Worm (Caenorhabditis elegans) whole organism, L3 larva: Measurements from ENCODE around the gene B0554.1.

ENCODE experiments used
- lin-15B ChIP-seq: fragments of 150-350 bp; optimal IDR thresholded peaks from 2 replicates; lab custom pipeline; 2014; ENCODE audit warnings: missing biosample characterization, missing genetic modification characterization
- mdl-1 ChIP-seq: fragments of 150-350 bp; optimal IDR thresholded peaks from 2 replicates; lab custom pipeline; 2014; ENCODE audit warnings: missing biosample characterization, missing genetic modification characterization
- nhr-11 ChIP-seq: fragments of 150-350 bp; optimal IDR thresholded peaks from 2 replicates; lab custom pipeline; 2014; ENCODE audit warnings: missing biosample characterization, missing genetic modification characterization
- nhr-23 ChIP-seq: fragments of 150-350 bp; optimal IDR thresholded peaks from 2 replicates; lab custom pipeline; 2014; ENCODE audit warnings: missing biosample characterization, missing genetic modification reagents, missing genetic modification characterization
- nhr-237 ChIP-seq: fragments of 150-350 bp; optimal IDR thresholded peaks from 2 replicates; lab custom pipeline; 2014; ENCODE audit warnings: missing biosample characterization, missing genetic modification characterization
- zag-1 ChIP-seq: fragments of 150-350 bp; optimal IDR thresholded peaks from 2 replicates; lab custom pipeline; 2014; ENCODE audit warnings: missing biosample characterization, missing genetic modification characterization

DNA sequence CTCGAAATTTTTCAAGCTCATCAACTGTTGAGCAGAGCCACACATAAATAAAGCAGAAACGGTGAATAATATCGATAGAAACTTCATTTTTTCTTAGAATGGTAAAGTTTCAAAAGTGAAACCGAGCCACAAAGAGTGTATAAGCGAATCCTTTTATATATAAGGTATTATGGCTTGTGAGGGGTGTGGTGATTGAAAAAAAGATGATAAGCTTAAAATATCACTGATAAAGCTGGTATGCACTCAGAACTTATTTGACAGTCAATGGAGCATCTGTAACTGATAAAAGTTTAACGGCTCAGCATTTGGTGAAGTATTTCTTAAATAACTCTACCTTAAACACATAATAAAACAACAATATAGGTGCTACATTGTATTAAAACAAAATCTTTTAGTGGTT is 23.6 kb upstream of the B0554.1 start, which contains the start of gene dod-19:
- TF ChIP-seq nhr-23 (tag; lab: Kevin White, UChicago), result no peak
- TF ChIP-seq mdl-1 (tag; lab: Kevin White, UChicago), result no peak
- TF ChIP-seq nhr-237 (tag; lab: Kevin White, UChicago), result no peak
- TF ChIP-seq nhr-11 (tag; lab: Kevin White, UChicago), result no peak
- TF ChIP-seq lin-15B (tag; lab: Kevin White, UChicago), result no peak
- no peak for TF ChIP-seq zag-1 (tag; lab: Kevin White, UChicago)
